Fruit fly (Drosophila melanogaster) Kc167 (cell line): Measurements from ENCODE around the gene CG46448.

ENCODE experiments used
- Myc ChIP-seq: fragments of >200 bp; optimal IDR thresholded peaks from 2 replicates; lab custom pipeline; 2017; ENCODE audit warnings: missing external identifiers
- Sin3A ChIP-seq: fragments of >200 bp; optimal IDR thresholded peaks from 2 replicates; lab custom pipeline; 2018; ENCODE audit warnings: missing external identifiers
- h ChIP-seq: fragments of >200 bp; optimal IDR thresholded peaks from 3 replicates; lab custom pipeline; 2018; ENCODE audit warnings: missing external identifiers
- ttk ChIP-seq: sonication (Bioruptor generic); optimal IDR thresholded peaks from 2 replicates; lab custom pipeline; 2017; ENCODE audit warnings: missing external identifiers

dm6 chr2L:2397080-2397479, 5.6 kb downstream of the CG46448 start:
- TF ChIP-seq Sin3A (lab: Kevin White, UChicago), result no peak
- no peak for TF ChIP-seq Myc (lab: Kevin White, UChicago)
- TF ChIP-seq h, result no peak
- TF ChIP-seq ttk (lab: Kevin White, UChicago), result no peak
